Worm (Caenorhabditis elegans) whole organism, mixed stage, embryonic: ENCODE results near the gene F53B3.6.

ENCODE experiments used
- lin-13 ChIP-seq: fragments of 150-350 bp; optimal IDR thresholded peaks from 2 replicates; lab custom pipeline; 2014; ENCODE audit warnings: missing biosample characterization, missing genetic modification characterization
- mab-5 ChIP-seq: fragments of 150-350 bp; optimal IDR thresholded peaks from 2 replicates; lab custom pipeline; 2014; ENCODE audit warnings: missing biosample characterization, missing genetic modification characterization
- nhr-28 ChIP-seq: fragments of 150-350 bp; optimal IDR thresholded peaks from 2 replicates; lab custom pipeline; 2014; ENCODE audit warnings: missing biosample characterization, missing genetic modification characterization
- snpc-4 ChIP-seq: fragments of 150-350 bp; optimal IDR thresholded peaks from 2 replicates; lab custom pipeline; 2014; ENCODE audit warnings: missing biosample characterization, missing genetic modification characterization
- tbx-8 ChIP-seq: fragments of 200-800 bp; sonication (Bioruptor generic); optimal IDR thresholded peaks from 2 replicates; lab custom pipeline; 2018; ENCODE audit warnings: mild to moderate bottlenecking, missing genetic modification characterization, moderate library complexity, missing compliant biosample characterization

ce11 chrX:2826337-2826736, 37.7 kb upstream of the F53B3.6 start:
- no peak for TF ChIP-seq lin-13 (tag; lab: Kevin White, UChicago)
- no peak for TF ChIP-seq tbx-8 (GFP tag; lab: Kevin White, UChicago)
- no peak for TF ChIP-seq mab-5
- no peak for TF ChIP-seq snpc-4 (tag; lab: Kevin White, UChicago)
- TF ChIP-seq nhr-28 (tag; lab: Kevin White, UChicago): no peak
